Worm (Caenorhabditis elegans): ENCODE measurements around the gene K01A2.10.

K01A2.10 gene

DNA sequence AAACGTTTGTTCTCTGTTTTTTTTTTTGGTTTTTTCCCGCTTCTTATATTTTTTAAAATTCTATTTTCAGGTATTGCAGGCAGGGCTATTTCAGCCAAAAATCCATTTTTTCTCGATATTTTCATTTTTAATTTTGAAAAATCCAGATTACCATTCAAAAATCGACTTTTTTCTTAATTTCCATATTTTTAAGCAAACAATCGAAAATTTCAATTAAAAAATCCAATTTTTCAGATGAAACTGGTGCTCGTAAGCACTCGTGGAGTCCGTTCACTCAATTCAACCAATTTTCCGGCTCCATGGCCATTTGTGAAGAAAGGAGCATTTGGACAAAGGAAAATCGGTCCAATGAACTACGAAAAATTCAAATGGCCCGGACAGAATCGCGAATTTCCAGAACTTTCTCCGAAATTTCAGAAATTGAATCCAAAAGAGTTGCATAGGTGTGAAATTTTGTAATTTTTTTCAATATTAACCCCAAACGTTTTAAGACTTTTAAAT lies 34.1 kb downstream of the K01A2.10 start, which contains the start of gene mrpl-41 (continued):
- TF ChIP-seq hmg-1.2 (GFP tag; IDR thresholded peaks at IDR 0.05) (no peak), hmg-20 (GFP tag; IDR thresholded peaks at IDR 0.05) (0 out of 2 replicates have a peak, but pooled peaks have one; percentile 30), die-1 (tag; optimal IDR thresholded peaks at IDR 0.05) (no peak), F57C9.4 (tag; optimal IDR thresholded peaks at IDR 0.05) (peak; percentile 3), lir-1 (GFP tag; conservative IDR thresholded peaks at IDR 0.05) (no peak), ztf-18 (tag; optimal IDR thresholded peaks at IDR 0.05) (no peak), hsf-1 (GFP tag; IDR thresholded peaks at IDR 0.05) (no peak), C17E4.6 (GFP tag; IDR thresholded peaks at IDR 0.05) (no peak), cebp-1 (GFP tag; IDR thresholded peaks at IDR 0.05) (no peak), cebp-1 (tag; optimal IDR thresholded peaks at IDR 0.05) (peak; percentile 28), akir-1 (GFP tag; optimal IDR thresholded peaks at IDR 0.05) (no peak), efl-1 (GFP tag; optimal IDR thresholded peaks at IDR 0.05) (no peak), rcor-1 (GFP tag; IDR thresholded peaks at IDR 0.05) (no peak), somi-1 (GFP tag; optimal IDR thresholded peaks at IDR 0.05) (no peak), nfya-2 (GFP tag; IDR thresholded peaks at IDR 0.05) (no peak), lin-26 (GFP tag; IDR thresholded peaks at IDR 0.05) (no peak), K12H6.12 (tag; optimal IDR thresholded peaks at IDR 0.05) (no peak), F52B5.7 (tag; optimal IDR thresholded peaks at IDR 0.05) (peak; percentile 43), F39B2.1 (GFP tag; IDR thresholded peaks at IDR 0.05) (no peak), hrde-1 (tag; optimal IDR thresholded peaks at IDR 0.05; ENCODE audit: borderline replicate concordance) (no peak), dpl-1 (GFP tag; optimal IDR thresholded peaks at IDR 0.05) (no peak)

- TF ChIP-seq C06A6.2 (GFP tag; conservative IDR thresholded peaks at IDR 0.05), result no peak
- no peak for TF ChIP-seq lir-1 (GFP tag; conservative IDR thresholded peaks at IDR 0.05)
- TF ChIP-seq ets-4 (GFP tag; optimal IDR thresholded peaks at IDR 0.05), result no peak
- no peak for TF ChIP-seq attf-6 (GFP tag; IDR thresholded peaks at IDR 0.05)
Observed at ce11 chrII:286551-286724, 36.5 kb downstream of the K01A2.10 start, which contains the start of gene misc-1. TSS of gene misc-1 (plus strand) at chrII:286625.

- TF ChIP-seq dox-1 (GFP tag; IDR thresholded peaks at IDR 0.05) (peak; percentile 59), snpc-1.3 (tag; optimal IDR thresholded peaks at IDR 0.05; ENCODE audit: insufficient read depth) (peak; percentile 64), madf-3 (GFP tag; IDR thresholded peaks at IDR 0.05) (0 out of 2 replicates have a peak, but pooled peaks have one; percentile 26), madf-6 (GFP tag; IDR thresholded peaks at IDR 0.05) (peak; percentile 41; the same call in 1 of the 2 replicates), snpc-4 (GFP tag; optimal IDR thresholded peaks at IDR 0.05) (no peak), snpc-4 (tag; optimal IDR thresholded peaks at IDR 0.05) (peak in 3 of 4 experiments; percentile 24 to 52 (median 41)), hmg-1.2 (GFP tag; IDR thresholded peaks at IDR 0.05) (peak; percentile 31; the same call in 1 of the 2 replicates), attf-5 (GFP tag; optimal IDR thresholded peaks at IDR 0.05) (peak; percentile 52), dpl-1 (GFP tag; optimal IDR thresholded peaks at IDR 0.05) (peak; percentile 86), ztf-18 (tag; optimal IDR thresholded peaks at IDR 0.05) (peak; percentile 94), lsl-1 (GFP tag; optimal IDR thresholded peaks at IDR 0.05) (peak; percentile 28), lin-40 (tag; optimal IDR thresholded peaks at IDR 0.05) (peak; percentile 83), tlf-1 (GFP tag; optimal IDR thresholded peaks at IDR 0.05) (peak; percentile 7), lir-1 (GFP tag; conservative IDR thresholded peaks at IDR 0.05) (0 out of 2 replicates have a peak, but pooled peaks have one; percentile 9), lin-54 (GFP tag; optimal IDR thresholded peaks at IDR 0.05) (peak; percentile 93), let-607 (tag; optimal IDR thresholded peaks at IDR 0.05) (peak in 1 of 2 experiments; percentile 27), ztf-26 (tag; optimal IDR thresholded peaks at IDR 0.05) (peak; percentile 36), K11D2.4 (GFP tag; IDR thresholded peaks at IDR 0.05) (peak; percentile 70; the same call in 1 of the 2 replicates), attf-3 (GFP tag; conservative IDR thresholded peaks at IDR 0.05) (0 out of 2 replicates have a peak, but pooled peaks have one; percentile 20), Y53F4B.3 (GFP tag; IDR thresholded peaks at IDR 0.05) (no peak), pbrm-1 (GFP tag; IDR thresholded peaks at IDR 0.05) (peak; percentile 46; the same call in 1 of the 2 replicates), bed-2 (GFP tag; IDR thresholded peaks at IDR 0.05) (no peak), lin-35 (GFP tag; optimal IDR thresholded peaks at IDR 0.05) (peak in 1 of 3 experiments; percentile 96)
Observed at ce11 chrII:285627-286550, 37.0 kb downstream of the K01A2.10 start, which contains the start of gene B0432.10. TSS of gene B0432.10 (minus strand) at chrII:286275.
